Worm (Caenorhabditis elegans) whole organism, L2 larva: ENCODE results near the gene scl-26.

Experiments used
- C34F6.9 ChIP-seq: fragments of 150-350 bp; optimal IDR thresholded peaks from 2 replicates; lab custom pipeline; 2014; ENCODE audit warnings: missing biosample characterization, missing genetic modification characterization
- F13H6.1 ChIP-seq: sonication (generic microtip); optimal IDR thresholded peaks from 2 replicates; lab custom pipeline; 2016; ENCODE audit warnings: missing genetic modification characterization, missing compliant biosample characterization
- R02D3.7 ChIP-seq: fragments of 150-350 bp; optimal IDR thresholded peaks from 2 replicates; lab custom pipeline; 2014; ENCODE audit warnings: missing biosample characterization, missing genetic modification characterization
- Y55F3AM.14 ChIP-seq: fragments of 200-800 bp; sonication (Bioruptor generic); optimal IDR thresholded peaks from 2 replicates; lab custom pipeline; 2018; ENCODE audit warnings: mild to moderate bottlenecking, missing genetic modification characterization, missing compliant biosample characterization
- ZK546.5 ChIP-seq: sonication (generic microtip); optimal IDR thresholded peaks from 2 replicates; lab custom pipeline; 2017; ENCODE audit warnings: missing biosample characterization, missing genetic modification characterization
- alr-1 ChIP-seq: fragments of 150-350 bp; optimal IDR thresholded peaks from 2 replicates; lab custom pipeline; 2014; ENCODE audit warnings: missing biosample characterization, missing genetic modification characterization
- aly-2 ChIP-seq: fragments of 150-350 bp; optimal IDR thresholded peaks from 2 replicates; lab custom pipeline; 2014; ENCODE audit warnings: missing biosample characterization, missing genetic modification characterization
- ama-1 ChIP-seq: fragments of 150-350 bp; optimal IDR thresholded peaks from 2 replicates; lab custom pipeline; 2018; ENCODE audit warnings: inconsistent platforms
- blmp-1 ChIP-seq: sonication (generic microtip); optimal IDR thresholded peaks from 2 replicates; lab custom pipeline; 2017; ENCODE audit warnings: missing genetic modification characterization, mild to moderate bottlenecking, missing compliant biosample characterization, antibody characterized with exemption, moderate library complexity; ENCODE audit not compliant: insufficient read depth
- ceh-16 ChIP-seq: fragments of 150-350 bp; optimal IDR thresholded peaks from 2 replicates; lab custom pipeline; 2014; ENCODE audit warnings: missing biosample characterization, missing genetic modification characterization
- ceh-82 ChIP-seq: fragments of 150-350 bp; optimal IDR thresholded peaks from 2 replicates; lab custom pipeline; 2014; ENCODE audit warnings: missing biosample characterization, missing genetic modification characterization
- dmd-4 ChIP-seq: sonication (generic microtip); optimal IDR thresholded peaks from 2 replicates; lab custom pipeline; 2017; ENCODE audit warnings: missing biosample characterization, missing genetic modification characterization
- egl-27 ChIP-seq: sonication (generic microtip); optimal IDR thresholded peaks from 3 replicates; lab custom pipeline; 2017; ENCODE audit warnings: missing biosample characterization, missing genetic modification reagents, missing genetic modification characterization
- elt-1 ChIP-seq: fragments of 150-350 bp; optimal IDR thresholded peaks from 2 replicates; lab custom pipeline; 2014; ENCODE audit warnings: missing biosample characterization, missing genetic modification characterization
- elt-3 ChIP-seq: sonication (generic microtip); optimal IDR thresholded peaks from 2 replicates; lab custom pipeline; 2017; ENCODE audit warnings: missing biosample characterization, missing genetic modification characterization
- fos-1 ChIP-seq: fragments of 150-350 bp; optimal IDR thresholded peaks from 2 replicates; lab custom pipeline; 2014; ENCODE audit warnings: missing biosample characterization, missing genetic modification characterization
- gmeb-1 ChIP-seq: fragments of 150-350 bp; optimal IDR thresholded peaks from 2 replicates; lab custom pipeline; 2014; ENCODE audit warnings: missing biosample characterization, missing genetic modification characterization
- lin-11 ChIP-seq: fragments of 150-350 bp; sonication (generic microtip); optimal IDR thresholded peaks from 2 replicates; lab custom pipeline; 2014; ENCODE audit warnings: missing biosample characterization, missing genetic modification characterization, inconsistent platforms, mixed read lengths
- lin-39 ChIP-seq: fragments of 150-350 bp; optimal IDR thresholded peaks from 2 replicates; lab custom pipeline; 2014; ENCODE audit warnings: missing biosample characterization, missing genetic modification reagents, missing genetic modification characterization
- lsy-2 ChIP-seq, 2 experiments: fragments of 150-350 bp in 1 of 2; sonication (generic microtip) in 1 of 2; optimal IDR thresholded peaks; 2 replicates each; lab custom pipeline; 2014 to 2017; ENCODE audit warnings: missing biosample characterization in 2 of 2, missing genetic modification characterization in 2 of 2
- mab-5 ChIP-seq: fragments of 150-350 bp; optimal IDR thresholded peaks from 2 replicates; lab custom pipeline; 2014; ENCODE audit warnings: missing biosample characterization, missing genetic modification characterization
- mbf-1 ChIP-seq: sonication (generic microtip); optimal IDR thresholded peaks from 2 replicates; lab custom pipeline; 2017; ENCODE audit warnings: missing biosample characterization, missing genetic modification characterization
- nhr-10 ChIP-seq: sonication (generic microtip); optimal IDR thresholded peaks from 2 replicates; lab custom pipeline; 2017; ENCODE audit warnings: missing biosample characterization, missing genetic modification characterization
- nhr-11 ChIP-seq: fragments of 150-350 bp; optimal IDR thresholded peaks from 2 replicates; lab custom pipeline; 2014; ENCODE audit warnings: missing biosample characterization, missing genetic modification characterization
- nhr-129 ChIP-seq: fragments of 150-350 bp; optimal IDR thresholded peaks from 2 replicates; lab custom pipeline; 2014; ENCODE audit warnings: missing biosample characterization, missing genetic modification characterization
- nhr-21 ChIP-seq: fragments of 150-350 bp; optimal IDR thresholded peaks from 2 replicates; lab custom pipeline; 2014; ENCODE audit warnings: missing biosample characterization, missing genetic modification characterization
- nhr-23 ChIP-seq: fragments of 150-350 bp; optimal IDR thresholded peaks from 2 replicates; lab custom pipeline; 2014; ENCODE audit warnings: missing biosample characterization, missing genetic modification reagents, missing genetic modification characterization
- nhr-237 ChIP-seq: fragments of 150-350 bp; optimal IDR thresholded peaks from 2 replicates; lab custom pipeline; 2014; ENCODE audit warnings: missing biosample characterization, missing genetic modification characterization
- nhr-6 ChIP-seq: fragments of 150-350 bp; optimal IDR thresholded peaks from 2 replicates; lab custom pipeline; 2014; ENCODE audit warnings: missing biosample characterization, missing genetic modification characterization
- nhr-77 ChIP-seq: fragments of 150-350 bp; optimal IDR thresholded peaks from 2 replicates; lab custom pipeline; 2014; ENCODE audit warnings: missing biosample characterization, missing genetic modification characterization
- skn-1 ChIP-seq: sonication (generic microtip); optimal IDR thresholded peaks from 2 replicates; lab custom pipeline; 2017; ENCODE audit warnings: missing biosample characterization, missing genetic modification characterization
- sma-3 ChIP-seq: sonication (generic microtip); optimal IDR thresholded peaks from 2 replicates; lab custom pipeline; 2016; ENCODE audit warnings: missing genetic modification reagents, missing genetic modification characterization, missing compliant biosample characterization
- sma-9 ChIP-seq, 2 experiments: fragments of 150-350 bp in 1 of 2; sonication (generic microtip) in 1 of 2; optimal IDR thresholded peaks; 2 replicates each; lab custom pipeline; 2014 to 2016; ENCODE audit warnings: missing genetic modification characterization in 2 of 2, mild to moderate bottlenecking in 1 of 2, missing biosample characterization in 1 of 2, missing compliant biosample characterization in 1 of 2, missing genetic modification reagents in 1 of 2, moderate library complexity in 1 of 2
- unc-39 ChIP-seq: fragments of 150-350 bp; optimal IDR thresholded peaks from 2 replicates; lab custom pipeline; 2014; ENCODE audit warnings: missing biosample characterization, missing genetic modification characterization
- unc-55 ChIP-seq: fragments of 150-350 bp; sonication (generic microtip); optimal IDR thresholded peaks from 3 replicates; lab custom pipeline; 2014; ENCODE audit warnings: missing biosample characterization, missing genetic modification reagents, missing genetic modification characterization
- unc-62 ChIP-seq: fragments of 150-350 bp; optimal IDR thresholded peaks from 2 replicates; lab custom pipeline; 2014; ENCODE audit warnings: missing biosample characterization, missing genetic modification reagents, missing genetic modification characterization
- zag-1 ChIP-seq: fragments of 150-350 bp; optimal IDR thresholded peaks from 2 replicates; lab custom pipeline; 2014; ENCODE audit warnings: missing biosample characterization, missing genetic modification characterization
- ztf-11 ChIP-seq: sonication (generic microtip); optimal IDR thresholded peaks from 2 replicates; lab custom pipeline; 2017; ENCODE audit warnings: missing biosample characterization, missing genetic modification characterization
- ztf-4 ChIP-seq: fragments of 150-350 bp; optimal IDR thresholded peaks from 2 replicates; lab custom pipeline; 2014; ENCODE audit warnings: missing biosample characterization, missing genetic modification characterization

Gene scl-26

ce11 chrV:7601443-7601842, at the start of gene scl-26:
TSS of gene scl-26 (minus strand) at chrV:7601543.
- no peak for TF ChIP-seq fos-1 (tag; lab: Kevin White, UChicago)
- no peak for TF ChIP-seq gmeb-1 (tag; lab: Kevin White, UChicago)
- TF ChIP-seq sma-3 (GFP tag; lab: Kevin White, UChicago): no peak
- TF ChIP-seq nhr-21: no peak
- TF ChIP-seq nhr-77: no peak
- TF ChIP-seq elt-1 (tag; lab: Kevin White, UChicago): no peak
- TF ChIP-seq mbf-1: no peak
- no peak for TF ChIP-seq R02D3.7 (tag; lab: Kevin White, UChicago)
- TF ChIP-seq blmp-1 (tag; lab: Kevin White, UChicago): no peak
- no peak for TF ChIP-seq unc-55 (GFP tag; lab: Kevin White, UChicago)
- TF ChIP-seq ztf-11: no peak
- no peak for TF ChIP-seq ceh-16 (tag; lab: Kevin White, UChicago)

DNA sequence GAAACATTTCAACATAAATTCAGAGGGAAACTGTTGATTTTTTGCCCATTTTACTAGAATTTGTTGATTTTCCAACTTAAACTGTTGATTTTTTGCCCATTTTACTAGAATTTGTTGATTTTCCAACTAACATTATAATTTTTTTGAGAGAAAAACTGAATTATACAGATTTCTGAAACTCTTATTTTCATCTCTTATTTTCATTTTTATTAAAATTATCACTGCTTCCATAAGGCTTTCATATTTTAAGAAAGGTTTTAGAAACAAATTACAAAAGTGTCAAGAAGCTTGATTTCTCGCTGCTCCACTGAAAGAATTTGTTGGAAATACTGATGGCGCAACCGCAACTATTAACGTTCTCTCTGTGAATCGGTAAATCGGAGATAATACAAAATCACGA, 48.6 kb upstream of the scl-26 start:
- no peak for TF ChIP-seq mab-5 (tag; lab: Kevin White, UChicago)
- no peak for TF ChIP-seq lsy-2 (tag; optimal IDR thresholded peaks at IDR 0.05; lab: Kevin White, UChicago)
- no peak for TF ChIP-seq ZK546.5 (tag; lab: Kevin White, UChicago)
- no peak for TF ChIP-seq elt-3 (tag; lab: Kevin White, UChicago)
- TF ChIP-seq nhr-6 (tag; lab: Kevin White, UChicago): no peak
- no peak for TF ChIP-seq ama-1
- no peak for TF ChIP-seq unc-39 (tag; lab: Kevin White, UChicago)
- no peak for TF ChIP-seq Y55F3AM.14 (GFP tag; lab: Kevin White, UChicago)

- no peak for TF ChIP-seq gmeb-1 (tag; lab: Kevin White, UChicago)
- no peak for TF ChIP-seq nhr-237
- no peak for TF ChIP-seq unc-62 (GFP tag; lab: Kevin White, UChicago)
- TF ChIP-seq Y55F3AM.14 (GFP tag; lab: Kevin White, UChicago): no peak
- no peak for TF ChIP-seq alr-1
- no peak for TF ChIP-seq C34F6.9 (tag; lab: Kevin White, UChicago)
- TF ChIP-seq lsy-2 (tag; optimal IDR thresholded peaks at IDR 0.05; lab: Kevin White, UChicago): no peak
- no peak for TF ChIP-seq unc-55 (GFP tag; lab: Kevin White, UChicago)
- no peak for TF ChIP-seq aly-2 (tag; lab: Kevin White, UChicago)
- TF ChIP-seq zag-1: no peak
- TF ChIP-seq ztf-11: no peak
- TF ChIP-seq, all 48 proteins: peak for 0
Observed at ce11 chrV:7647147-7647546, 45.8 kb upstream of the scl-26 start.

- TF ChIP-seq nhr-129 (tag; lab: Kevin White, UChicago) (no peak), ztf-11 (no peak), alr-1 (no peak), dmd-4 (tag; lab: Kevin White, UChicago) (no peak), ZK546.5 (tag; lab: Kevin White, UChicago) (no peak), lin-11 (no peak), aly-2 (tag; lab: Kevin White, UChicago) (no peak), nhr-10 (tag; lab: Kevin White, UChicago) (no peak), elt-3 (tag; lab: Kevin White, UChicago) (no peak), nhr-11 (tag; lab: Kevin White, UChicago) (no peak), ceh-82 (tag; lab: Kevin White, UChicago) (no peak), unc-55 (GFP tag; lab: Kevin White, UChicago) (no peak), nhr-6 (tag; lab: Kevin White, UChicago) (no peak), F13H6.1 (no peak)
- TF ChIP-seq, all 48 proteins: peak for 0
Observed at ce11 chrV:7645454-7645853, 44.1 kb upstream of the scl-26 start, which contains the start of gene str-47. TSS of gene str-47 (plus strand) at chrV:7645754.

ce11 chrV:7643416-7643815, 42.1 kb upstream of the scl-26 start, which contains the start of gene F07C4.11:
TSS of gene F07C4.11 (minus strand) at chrV:7643516.
- TF ChIP-seq skn-1 (tag; lab: Kevin White, UChicago) (no peak), lsy-2 (tag; optimal IDR thresholded peaks at IDR 0.05; lab: Kevin White, UChicago) (no peak), nhr-6 (tag; lab: Kevin White, UChicago) (no peak), fos-1 (tag; lab: Kevin White, UChicago) (no peak), R02D3.7 (tag; lab: Kevin White, UChicago) (no peak), ZK546.5 (tag; lab: Kevin White, UChicago) (no peak), F13H6.1 (no peak), C34F6.9 (tag; lab: Kevin White, UChicago) (no peak), alr-1 (no peak), egl-27 (no peak), blmp-1 (tag; lab: Kevin White, UChicago) (no peak), Y55F3AM.14 (GFP tag; lab: Kevin White, UChicago) (no peak), sma-9 (GFP tag; optimal IDR thresholded peaks at IDR 0.05; lab: Kevin White, UChicago) (no peak), sma-9 (tag; optimal IDR thresholded peaks at IDR 0.05; lab: Kevin White, UChicago) (no peak), nhr-23 (tag; lab: Kevin White, UChicago) (no peak), ztf-4 (no peak), lin-11 (no peak), lin-39 (tag; lab: Kevin White, UChicago) (no peak), nhr-10 (tag; lab: Kevin White, UChicago) (no peak), nhr-21 (no peak), dmd-4 (tag; lab: Kevin White, UChicago) (no peak)
